Fruit fly (Drosophila melanogaster) whole organism, wandering third instar larva: ENCODE results near the gene Jon66Cii.

Experiments used
- Abd-B ChIP-seq: fragments of >200 bp; optimal IDR thresholded peaks from 2 replicates; lab custom pipeline; 2017; ENCODE audit warnings: missing biosample characterization, missing genetic modification characterization
- CG32264 ChIP-seq: fragments of 200-800 bp; sonication (Bioruptor generic); optimal IDR thresholded peaks from 2 replicates; lab custom pipeline; 2016; ENCODE audit warnings: missing biosample characterization, missing genetic modification characterization
- CG9705 ChIP-seq: fragments of 200-800 bp; sonication (Bioruptor generic); optimal IDR thresholded peaks from 2 replicates; lab custom pipeline; 2018; ENCODE audit warnings: missing biosample characterization, mild to moderate bottlenecking, missing genetic modification characterization
- CrebA ChIP-seq: fragments of 200-800 bp; sonication (Bioruptor generic); optimal IDR thresholded peaks from 2 replicates; lab custom pipeline; 2016; ENCODE audit warnings: missing biosample characterization, mild to moderate bottlenecking, missing genetic modification characterization, borderline replicate concordance
- GATAd ChIP-seq: sonication (Bioruptor generic); optimal IDR thresholded peaks from 2 replicates; lab custom pipeline; 2016; ENCODE audit warnings: missing biosample characterization, missing genetic modification characterization
- HLH106 ChIP-seq: fragments of 200-800 bp; optimal IDR thresholded peaks from 3 replicates; lab custom pipeline; 2019; ENCODE audit warnings: missing biosample characterization, mild to moderate bottlenecking, missing genetic modification characterization, moderate library complexity
- Hr78 ChIP-seq: fragments of >200 bp; optimal IDR thresholded peaks from 2 replicates; lab custom pipeline; 2017; ENCODE audit warnings: missing biosample characterization, missing genetic modification characterization
- Hr83 ChIP-seq: fragments of 200-300 bp; sonication (Bioruptor generic); optimal IDR thresholded peaks from 2 replicates; lab custom pipeline; 2016; ENCODE audit warnings: missing biosample characterization, mild to moderate bottlenecking, missing genetic modification characterization, moderate library complexity; ENCODE audit not compliant: poor library complexity, severe bottlenecking
- Jra ChIP-seq: sonication (Bioruptor generic); optimal IDR thresholded peaks from 2 replicates; lab custom pipeline; 2016; ENCODE audit warnings: missing biosample characterization, missing genetic modification characterization
- Mio ChIP-seq: sonication (Bioruptor generic); optimal IDR thresholded peaks from 2 replicates; lab custom pipeline; 2016; ENCODE audit warnings: missing biosample characterization, missing genetic modification characterization
- Myc ChIP-seq: fragments of >200 bp; optimal IDR thresholded peaks from 2 replicates; lab custom pipeline; 2017
- N ChIP-seq: fragments of >200 bp; optimal IDR thresholded peaks from 2 replicates; lab custom pipeline; 2018; ENCODE audit warnings: missing biosample characterization, missing external identifiers, missing genetic modification characterization
- OdsH ChIP-seq: fragments of 200-800 bp; sonication (Bioruptor generic); optimal IDR thresholded peaks from 2 replicates; lab custom pipeline; 2016; ENCODE audit warnings: missing biosample characterization, mild to moderate bottlenecking, missing genetic modification characterization
- Rel ChIP-seq, 2 experiments: fragments of 200-800 bp; sonication (Bioruptor generic) in 1 of 2; optimal IDR thresholded peaks; 2 replicates in 1 of 2; 3 replicates in 1 of 2; lab custom pipeline; 2016 to 2019; ENCODE audit warnings: mild to moderate bottlenecking in 2 of 2, missing biosample characterization in 2 of 2, missing genetic modification characterization in 2 of 2, moderate library complexity in 1 of 2
- Sp1 ChIP-seq: fragments of 200-800 bp; sonication (Bioruptor generic); optimal IDR thresholded peaks from 3 replicates; lab custom pipeline; 2019; ENCODE audit warnings: missing biosample characterization, mild to moderate bottlenecking, missing genetic modification characterization, moderate library complexity
- Vsx2 ChIP-seq: fragments of 200-300, 225-300 bp; sonication (Bioruptor generic); optimal IDR thresholded peaks from 2 replicates; lab custom pipeline; 2018; ENCODE audit warnings: missing biosample characterization, missing genetic modification characterization; ENCODE audit not compliant: partially characterized antibody
- br ChIP-seq: fragments of 200-800 bp; sonication (Bioruptor generic); optimal IDR thresholded peaks from 2 replicates; lab custom pipeline; 2016; ENCODE audit warnings: missing biosample characterization, missing genetic modification characterization
- brk ChIP-seq: fragments of 200-800 bp; sonication (Bioruptor generic); optimal IDR thresholded peaks from 2 replicates; lab custom pipeline; 2016; ENCODE audit warnings: missing biosample characterization, mild to moderate bottlenecking, missing genetic modification characterization
- dl ChIP-seq, 2 experiments: fragments of 175-275, 200-275 bp in 1 of 2; fragments of 200-275 bp in 1 of 2; sonication (Bioruptor generic); optimal IDR thresholded peaks; lab custom pipeline; 2018; ENCODE audit warnings: mild to moderate bottlenecking in 2 of 2, missing biosample characterization in 2 of 2, missing genetic modification characterization in 2 of 2, moderate library complexity in 2 of 2; ENCODE audit not compliant: partially characterized antibody in 2 of 2, insufficient read depth in 1 of 2
- dmrt93B ChIP-seq: fragments of 200-800 bp; sonication (Bioruptor generic); optimal IDR thresholded peaks from 2 replicates; lab custom pipeline; 2018; ENCODE audit warnings: missing biosample characterization, mild to moderate bottlenecking, missing genetic modification characterization
- dsf ChIP-seq: sonication (Bioruptor generic); optimal IDR thresholded peaks from 2 replicates; lab custom pipeline; 2016; ENCODE audit warnings: missing biosample characterization, missing genetic modification characterization, borderline replicate concordance
- ey ChIP-seq: fragments of 200-800 bp; sonication (Bioruptor generic); optimal IDR thresholded peaks from 2 replicates; lab custom pipeline; 2016; ENCODE audit warnings: missing biosample characterization, missing genetic modification characterization
- fru ChIP-seq: fragments of 200-800 bp; sonication (Bioruptor generic); optimal IDR thresholded peaks from 3 replicates; lab custom pipeline; 2016; ENCODE audit warnings: missing biosample characterization, mild to moderate bottlenecking, missing genetic modification characterization
- h ChIP-seq: fragments of 200-800 bp; sonication (Bioruptor generic); optimal IDR thresholded peaks from 3 replicates; lab custom pipeline; 2016; ENCODE audit warnings: missing biosample characterization, mild to moderate bottlenecking, missing genetic modification characterization
- lola ChIP-seq: fragments of >200 bp; optimal IDR thresholded peaks from 2 replicates; lab custom pipeline; 2017; ENCODE audit warnings: missing biosample characterization, missing genetic modification characterization
- pan ChIP-seq: fragments of >200 bp; optimal IDR thresholded peaks from 2 replicates; lab custom pipeline; 2017
- psq ChIP-seq: fragments of 200-800 bp; sonication (Bioruptor generic); optimal IDR thresholded peaks from 3 replicates; lab custom pipeline; 2017; ENCODE audit warnings: missing biosample characterization, mild to moderate bottlenecking, missing genetic modification characterization, moderate library complexity
- rgr ChIP-seq: fragments of 200-800 bp; sonication (Bioruptor generic); optimal IDR thresholded peaks from 3 replicates; lab custom pipeline; 2016; ENCODE audit warnings: missing biosample characterization, mild to moderate bottlenecking, missing genetic modification characterization
- sage ChIP-seq: fragments of 200-800 bp; sonication (Bioruptor generic); optimal IDR thresholded peaks from 2 replicates; lab custom pipeline; 2016; ENCODE audit warnings: missing biosample characterization, mild to moderate bottlenecking, missing genetic modification characterization
- tai ChIP-seq: sonication (Bioruptor generic); optimal IDR thresholded peaks from 2 replicates; lab custom pipeline; 2016; ENCODE audit warnings: missing biosample characterization, missing genetic modification characterization

The Jon66Cii gene

dm6 chr3L:8412725-8413124 is 19.3 kb upstream of the Jon66Cii start, which contains the start of the genes Oseg1 and mtrm:
Gene Oseg1 (minus strand): TSS chr3L:8412825.
Gene mtrm (plus strand): TSS chr3L:8413012.
- no peak for TF ChIP-seq dl (GFP tag; optimal IDR thresholded peaks at IDR 0.05; lab: Kevin White, UChicago; ENCODE audit: insufficient read depth in 1 of 2, partially characterized antibody in 2 of 2)
- TF ChIP-seq Mio (GFP tag; lab: Kevin White, UChicago), result no peak
- no peak for TF ChIP-seq fru (GFP tag; lab: Kevin White, UChicago)
- TF ChIP-seq tai, result no peak
- no peak for TF ChIP-seq Jra
- no peak for TF ChIP-seq GATAd (GFP tag; lab: Kevin White, UChicago)
- TF ChIP-seq Abd-B, result no peak
- TF ChIP-seq br (GFP tag; lab: Kevin White, UChicago), result no peak
- TF ChIP-seq HLH106 (tag; lab: Kevin White, UChicago), result no peak
- no peak for TF ChIP-seq dsf
- TF ChIP-seq Hr78 (GFP tag; lab: Kevin White, UChicago), result no peak
- TF ChIP-seq pan (lab: Kevin White, UChicago), result no peak
- no peak for TF ChIP-seq OdsH (GFP tag; lab: Kevin White, UChicago)
- no peak for TF ChIP-seq Hr83 (GFP tag; lab: Kevin White, UChicago)

dm6 chr3L:8411439-8411897 is 18.0 kb upstream of the Jon66Cii start, which contains the start of gene Exo70:
Gene Exo70 (plus strand): TSS chr3L:8411851.
- TF ChIP-seq br (GFP tag; lab: Kevin White, UChicago) (no peak), Rel (GFP tag; optimal IDR thresholded peaks at IDR 0.05; lab: Kevin White, UChicago) (no peak), Rel (tag; optimal IDR thresholded peaks at IDR 0.05; lab: Kevin White, UChicago) (no peak), brk (GFP tag; lab: Kevin White, UChicago) (no peak), Myc (lab: Kevin White, UChicago) (peak; percentile 76), HLH106 (tag; lab: Kevin White, UChicago) (no peak), dmrt93B (GFP tag; lab: Kevin White, UChicago) (no peak)

- TF ChIP-seq Myc (lab: Kevin White, UChicago), result peak; percentile 10
- no peak for TF ChIP-seq N (GFP tag; lab: Kevin White, UChicago)
- no peak for TF ChIP-seq sage
- TF ChIP-seq fru (GFP tag; lab: Kevin White, UChicago), result no peak
- TF ChIP-seq dsf, result no peak
- no peak for TF ChIP-seq Rel (GFP tag; optimal IDR thresholded peaks at IDR 0.05; lab: Kevin White, UChicago)
- TF ChIP-seq Rel (tag; optimal IDR thresholded peaks at IDR 0.05; lab: Kevin White, UChicago), result no peak
- TF ChIP-seq rgr (GFP tag; lab: Kevin White, UChicago), result no peak
Observed at dm6 chr3L:8405123-8405522, 11.7 kb upstream of the Jon66Cii start, which contains the start of the genes Tpt, mkg-p and CG13667. Gene Tpt (minus strand): TSS chr3L:8405277. Gene mkg-p (minus strand): TSS chr3L:8405277. Gene CG13667 (plus strand): TSS chr3L:8405454.

dm6 chr3L:8398763-8399445 is 5.5 kb upstream of the Jon66Cii start:
- TF ChIP-seq OdsH (GFP tag; lab: Kevin White, UChicago) (peak; percentile 73), dmrt93B (GFP tag; lab: Kevin White, UChicago) (no peak), Sp1 (GFP tag; lab: Kevin White, UChicago) (no peak), Rel (GFP tag; optimal IDR thresholded peaks at IDR 0.05; lab: Kevin White, UChicago) (no peak), Rel (tag; optimal IDR thresholded peaks at IDR 0.05; lab: Kevin White, UChicago) (peak; percentile 32), GATAd (GFP tag; lab: Kevin White, UChicago) (no peak), Vsx2 (GFP tag; lab: Kevin White, UChicago) (no peak), rgr (GFP tag; lab: Kevin White, UChicago) (no peak), Jra (no peak), brk (GFP tag; lab: Kevin White, UChicago) (no peak), CG9705 (GFP tag; lab: Kevin White, UChicago) (peak; percentile 44), psq (GFP tag; lab: Kevin White, UChicago) (peak; percentile 58), CG32264 (GFP tag; lab: Kevin White, UChicago) (peak; percentile 63), pan (lab: Kevin White, UChicago) (no peak), Hr83 (GFP tag; lab: Kevin White, UChicago) (peak; percentile 12), h (GFP tag; lab: Kevin White, UChicago) (no peak), N (GFP tag; lab: Kevin White, UChicago) (no peak), CrebA (no peak), lola (GFP tag; lab: Kevin White, UChicago) (no peak), HLH106 (tag; lab: Kevin White, UChicago) (peak; percentile 83), ey (peak; percentile 79)
